Worm (Caenorhabditis elegans): ENCODE measurements around the gene lido-16.

lido-16 gene

ce11 chrII:6497137-6497536, 12.4 kb upstream of the lido-16 start:
- TF ChIP-seq ZK546.5 (tag; optimal IDR thresholded peaks at IDR 0.05) (no peak), nfya-1 (tag; optimal IDR thresholded peaks at IDR 0.05; ENCODE audit: insufficient read depth) (peak; percentile 18)

ce11 chrII:6496496-6496895, 11.7 kb upstream of the lido-16 start:
- TF ChIP-seq egl-27 (tag; optimal IDR thresholded peaks at IDR 0.05) (no peak), nhr-76 (tag; optimal IDR thresholded peaks at IDR 0.05) (no peak), lin-39 (tag; optimal IDR thresholded peaks at IDR 0.05) (no peak), mml-1 (tag; optimal IDR thresholded peaks at IDR 0.05) (no peak), ama-1 (optimal IDR thresholded peaks at IDR 0.05) (no peak), nhr-77 (tag; optimal IDR thresholded peaks at IDR 0.05) (no peak), nhr-25 (tag; optimal IDR thresholded peaks at IDR 0.05) (no peak), nhr-237 (tag; optimal IDR thresholded peaks at IDR 0.05) (no peak), elt-2 (tag; optimal IDR thresholded peaks at IDR 0.05) (no peak), ceh-9 (tag; optimal IDR thresholded peaks at IDR 0.05) (no peak), elt-3 (tag; optimal IDR thresholded peaks at IDR 0.05) (no peak), pha-4 (tag; optimal IDR thresholded peaks at IDR 0.05) (no peak), snpc-4 (tag; optimal IDR thresholded peaks at IDR 0.05) (no peak), unc-62 (GFP tag; optimal IDR thresholded peaks at IDR 0.05) (no peak), sea-2 (GFP tag; optimal IDR thresholded peaks at IDR 0.05) (no peak), mdl-1 (tag; optimal IDR thresholded peaks at IDR 0.05) (no peak), aly-2 (tag; optimal IDR thresholded peaks at IDR 0.05) (no peak), hmg-11 (tag; optimal IDR thresholded peaks at IDR 0.05) (no peak)

ce11 chrII:6493709-6494326, 9.0 kb upstream of the lido-16 start:
- TF ChIP-seq ama-1 (optimal IDR thresholded peaks at IDR 0.05) (peak; percentile 35), ZK546.5 (tag; optimal IDR thresholded peaks at IDR 0.05) (no peak)

ce11 chrII:6493139-6493538, 8.4 kb upstream of the lido-16 start:
- TF ChIP-seq ceh-16 (tag; optimal IDR thresholded peaks at IDR 0.05) (no peak), R02D3.7 (tag; optimal IDR thresholded peaks at IDR 0.05) (no peak), mml-1 (tag; optimal IDR thresholded peaks at IDR 0.05) (no peak), zag-1 (tag; optimal IDR thresholded peaks at IDR 0.05) (no peak), nhr-25 (tag; optimal IDR thresholded peaks at IDR 0.05) (no peak), eor-1 (tag; optimal IDR thresholded peaks at IDR 0.05) (no peak), unc-62 (GFP tag; optimal IDR thresholded peaks at IDR 0.05) (no peak), ztf-4 (tag; optimal IDR thresholded peaks at IDR 0.05) (no peak), sea-2 (GFP tag; optimal IDR thresholded peaks at IDR 0.05) (no peak)

- TF ChIP-seq fkh-10 (GFP tag; optimal IDR thresholded peaks at IDR 0.05) (peak; percentile 54), elt-3 (tag; optimal IDR thresholded peaks at IDR 0.05) (no peak), lin-15B (tag; optimal IDR thresholded peaks at IDR 0.05) (peak; percentile 80), ceh-9 (tag; optimal IDR thresholded peaks at IDR 0.05) (no peak), mdl-1 (tag; optimal IDR thresholded peaks at IDR 0.05) (no peak), pha-4 (tag; optimal IDR thresholded peaks at IDR 0.05) (peak; percentile 19), nfya-1 (tag; optimal IDR thresholded peaks at IDR 0.05; ENCODE audit: insufficient read depth) (peak; percentile 86), ztf-11 (tag; optimal IDR thresholded peaks at IDR 0.05) (no peak), lsy-12 (tag; optimal IDR thresholded peaks at IDR 0.05) (peak; percentile 47), hmg-11 (tag; optimal IDR thresholded peaks at IDR 0.05) (peak; percentile 76), zag-1 (tag; optimal IDR thresholded peaks at IDR 0.05) (no peak), snpc-4 (tag; optimal IDR thresholded peaks at IDR 0.05) (peak; percentile 97), ztf-4 (tag; optimal IDR thresholded peaks at IDR 0.05) (peak; percentile 17), ama-1 (optimal IDR thresholded peaks at IDR 0.05) (peak; percentile 89), lin-39 (tag; optimal IDR thresholded peaks at IDR 0.05) (peak; percentile 75), sea-2 (GFP tag; optimal IDR thresholded peaks at IDR 0.05) (peak; percentile 15)
Measured at ce11 chrII:6491817-6492452, 7.2 kb upstream of the lido-16 start, which contains the start of the genes T28D9.11 and T28D9.1. Gene T28D9.11 (minus strand): TSS chrII:6491993. Gene T28D9.1 (plus strand): TSS chrII:6492402.

ce11 chrII:6491187-6491586, 6.4 kb upstream of the lido-16 start:
- TF ChIP-seq nhr-25 (tag; optimal IDR thresholded peaks at IDR 0.05) (no peak), lin-15B (tag; optimal IDR thresholded peaks at IDR 0.05) (no peak), pha-4 (tag; optimal IDR thresholded peaks at IDR 0.05) (no peak)
